Fruit fly (Drosophila melanogaster) whole organism, embryonic: ENCODE results near the gene drm.

Source experiments
- Aef1 ChIP-seq: fragments of 200-800 bp; sonication (Bioruptor generic); IDR thresholded peaks from 3 replicates; pipeline ENCODE4 v1.3.6; 2022; ENCODE audit warnings: missing biosample characterization, missing genetic modification characterization
- CG1024 ChIP-seq: fragments of 200-800 bp; sonication (Bioruptor generic); IDR thresholded peaks from 2 replicates; pipeline ENCODE4 v1.3.6; 2022; ENCODE audit warnings: missing biosample characterization, missing genetic modification characterization
- CG12659 ChIP-seq: fragments of 200-800 bp; sonication (Bioruptor generic); optimal IDR thresholded peaks from 3 replicates; lab custom pipeline; 2017; ENCODE audit warnings: mild to moderate bottlenecking, missing biosample characterization, missing genetic modification reagents, missing genetic modification characterization
- CG12744 ChIP-seq: fragments of 200-800 bp; sonication (Bioruptor generic); optimal IDR thresholded peaks from 2 replicates; lab custom pipeline; 2016; ENCODE audit warnings: missing biosample characterization, missing genetic modification characterization
- CG13123 ChIP-seq: fragments of 200-800 bp; sonication (Bioruptor generic); optimal IDR thresholded peaks from 2 replicates; lab custom pipeline; 2016; ENCODE audit warnings: missing biosample characterization, missing genetic modification characterization
- CG15601 ChIP-seq: fragments of 200-800 bp; sonication (Bioruptor generic); optimal IDR thresholded peaks from 3 replicates; lab custom pipeline; 2019; ENCODE audit warnings: missing biosample characterization, mild to moderate bottlenecking, missing genetic modification characterization, moderate library complexity
- CG17385 ChIP-seq: fragments of 200-800 bp; sonication (Bioruptor generic); optimal IDR thresholded peaks from 3 replicates; lab custom pipeline; 2018; ENCODE audit warnings: missing biosample characterization, mild to moderate bottlenecking, missing genetic modification characterization
- CG17612 ChIP-seq: fragments of 200-800 bp; sonication (Bioruptor generic); IDR thresholded peaks from 2 replicates; pipeline ENCODE4 v1.3.6; 2022; ENCODE audit warnings: missing biosample characterization, missing genetic modification characterization
- CG18599 ChIP-seq: fragments of 200-800 bp; sonication (Bioruptor generic); optimal IDR thresholded peaks from 3 replicates; lab custom pipeline; 2017; ENCODE audit warnings: missing biosample characterization, missing genetic modification characterization, mild to moderate bottlenecking, moderate library complexity, missing genetic modification reagents
- CG2199 ChIP-seq: fragments of 200-800 bp; sonication (Bioruptor generic); IDR thresholded peaks from 3 replicates; pipeline ENCODE4 v1.3.6; 2022; ENCODE audit warnings: missing biosample characterization, missing genetic modification characterization
- CG2875 ChIP-seq: fragments of 200-800 bp; sonication (Bioruptor generic); optimal IDR thresholded peaks from 2 replicates; lab custom pipeline; 2017; ENCODE audit warnings: missing biosample characterization, mild to moderate bottlenecking, missing genetic modification characterization, missing genetic modification reagents
- CG30403 ChIP-seq: fragments of 200-800 bp; sonication (Bioruptor generic); optimal IDR thresholded peaks from 3 replicates; lab custom pipeline; 2016; ENCODE audit warnings: missing biosample characterization, missing genetic modification characterization
- CG3163 ChIP-seq: fragments of 200-800 bp; sonication (Bioruptor generic); optimal IDR thresholded peaks from 3 replicates; lab custom pipeline; 2016; ENCODE audit warnings: missing biosample characterization, missing genetic modification characterization
- CG4404 ChIP-seq: fragments of 200-800 bp; sonication (Bioruptor generic); IDR thresholded peaks from 2 replicates; pipeline ENCODE4 v1.3.6; 2022; ENCODE audit warnings: missing biosample characterization, missing genetic modification characterization
- CG7372 ChIP-seq: fragments of 200-800 bp; sonication (Bioruptor generic); IDR thresholded peaks from 2 replicates; pipeline ENCODE4 v1.3.6; 2022; ENCODE audit warnings: missing biosample characterization, missing genetic modification characterization
- CG7963 ChIP-seq: fragments of 200-800 bp; sonication (Bioruptor generic); IDR thresholded peaks from 3 replicates; pipeline ENCODE4 v1.3.6; 2022; ENCODE audit warnings: missing biosample characterization, missing genetic modification characterization; ENCODE audit not compliant: partially characterized antibody
- CG9932 ChIP-seq: fragments of 200-800 bp; sonication (Bioruptor generic); IDR thresholded peaks from 2 replicates; pipeline ENCODE4 v1.3.6; 2022; ENCODE audit warnings: missing biosample characterization, missing genetic modification characterization
- Dip3 ChIP-seq: fragments of 200-800 bp; sonication (Bioruptor generic); optimal IDR thresholded peaks from 3 replicates; lab custom pipeline; 2016; ENCODE audit warnings: missing biosample characterization, missing genetic modification characterization
- Dp ChIP-seq: fragments of 200-800 bp; sonication (Bioruptor generic); optimal IDR thresholded peaks from 2 replicates; lab custom pipeline; 2018; ENCODE audit warnings: missing biosample characterization, mild to moderate bottlenecking, missing genetic modification characterization, moderate library complexity
- Ets65A ChIP-seq: fragments of 200-800 bp; sonication (Bioruptor generic); peaks from one replicate; lab custom pipeline; 2016; ENCODE audit warnings: missing biosample characterization, missing genetic modification characterization
- Gsc ChIP-seq: fragments of 200-800 bp; sonication (Bioruptor generic); IDR thresholded peaks from 2 replicates; pipeline ENCODE4 v1.3.6; 2022; ENCODE audit warnings: missing biosample characterization, missing genetic modification characterization
- Gug ChIP-seq: fragments of 200-800 bp; sonication (Bioruptor generic); IDR thresholded peaks from 4 replicates; pipeline ENCODE4 v1.3.6; 2022; ENCODE audit warnings: missing biosample characterization, missing genetic modification characterization
- HLH4C ChIP-seq: fragments of 200-800 bp; sonication (Bioruptor generic); IDR thresholded peaks from 3 replicates; pipeline ENCODE4 v1.3.6; 2022; ENCODE audit warnings: missing biosample characterization, missing genetic modification characterization; ENCODE audit not compliant: partially characterized antibody
- HmgD ChIP-seq: fragments of 200-800 bp; sonication (Bioruptor generic); optimal IDR thresholded peaks from 3 replicates; lab custom pipeline; 2016; ENCODE audit warnings: missing biosample characterization, missing genetic modification characterization
- Xrp1 ChIP-seq: fragments of 200-800 bp; sonication (Bioruptor generic); IDR thresholded peaks from 2 replicates; pipeline ENCODE4 v1.3.6; 2022; ENCODE audit warnings: missing biosample characterization, missing genetic modification characterization
- YL-1 ChIP-seq: fragments of 200-800 bp; sonication (Bioruptor generic); optimal IDR thresholded peaks from 3 replicates; lab custom pipeline; 2017; ENCODE audit warnings: missing biosample characterization, mild to moderate bottlenecking, missing genetic modification characterization
- ash1 ChIP-seq: fragments of 200-800 bp; sonication (Bioruptor generic); optimal IDR thresholded peaks from 2 replicates; lab custom pipeline; 2018; ENCODE audit warnings: missing biosample characterization, mild to moderate bottlenecking, missing genetic modification characterization
- az2 ChIP-seq: fragments of 200-800 bp; sonication (Bioruptor generic); optimal IDR thresholded peaks from 3 replicates; lab custom pipeline; 2016; ENCODE audit warnings: missing biosample characterization, missing genetic modification characterization
- btn ChIP-seq: fragments of 200-800 bp; sonication (Bioruptor generic); optimal IDR thresholded peaks from 2 replicates; lab custom pipeline; 2016; ENCODE audit warnings: missing biosample characterization, missing genetic modification characterization
- cg ChIP-seq: fragments of 200-800 bp; sonication (Bioruptor generic); optimal IDR thresholded peaks from 3 replicates; lab custom pipeline; 2019; ENCODE audit warnings: missing biosample characterization, mild to moderate bottlenecking, missing genetic modification characterization, moderate library complexity
- ci ChIP-seq: fragments of 200-800 bp; sonication (Bioruptor generic); IDR thresholded peaks from 3 replicates; pipeline ENCODE4 v1.3.6; 2022; ENCODE audit warnings: missing biosample characterization, missing genetic modification characterization
- ewg ChIP-seq: fragments of 200-800 bp; sonication (Bioruptor generic); optimal IDR thresholded peaks from 3 replicates; lab custom pipeline; 2017; ENCODE audit warnings: mild to moderate bottlenecking, missing biosample characterization, missing genetic modification reagents, missing genetic modification characterization
- gem ChIP-seq: fragments of 200-800 bp; sonication (Bioruptor generic); optimal IDR thresholded peaks from 2 replicates; lab custom pipeline; 2019; ENCODE audit warnings: missing biosample characterization, mild to moderate bottlenecking, missing genetic modification characterization, moderate library complexity
- h ChIP-seq: fragments of >200 bp; optimal IDR thresholded peaks from 2 replicates; lab custom pipeline; 2017
- ind ChIP-seq: fragments of 200-800 bp; sonication (Bioruptor generic); optimal IDR thresholded peaks from 3 replicates; lab custom pipeline; 2016; ENCODE audit warnings: missing biosample characterization, missing genetic modification characterization
- klu ChIP-seq: fragments of 200-800 bp; sonication (Bioruptor generic); IDR thresholded peaks from 2 replicates; pipeline ENCODE4 v1.3.6; 2022; ENCODE audit warnings: missing biosample characterization, missing genetic modification characterization
- kni ChIP-seq: fragments of 200-800 bp; sonication (Bioruptor generic); optimal IDR thresholded peaks from 3 replicates; lab custom pipeline; 2017; ENCODE audit warnings: mild to moderate bottlenecking, missing biosample characterization, missing genetic modification reagents, missing genetic modification characterization
- mirr ChIP-seq: fragments of 200-800 bp; sonication (Bioruptor generic); optimal IDR thresholded peaks from 3 replicates; lab custom pipeline; 2018; ENCODE audit warnings: missing biosample characterization, mild to moderate bottlenecking, missing genetic modification characterization
- nerfin-2 ChIP-seq: fragments of 200-800 bp; sonication (Bioruptor generic); IDR thresholded peaks from 2 replicates; pipeline ENCODE4 v1.3.6; 2022; ENCODE audit warnings: missing biosample characterization, missing genetic modification characterization; ENCODE audit not compliant: partially characterized antibody
- nom ChIP-seq: fragments of 200-800 bp; sonication (Bioruptor generic); optimal IDR thresholded peaks from 2 replicates; lab custom pipeline; 2017; ENCODE audit warnings: missing biosample characterization, missing genetic modification characterization, mild to moderate bottlenecking, moderate library complexity, missing genetic modification reagents
- onecut ChIP-seq: fragments of 200-800 bp; sonication (Bioruptor generic); IDR thresholded peaks from 2 replicates; pipeline ENCODE4 v1.3.6; 2022; ENCODE audit warnings: missing biosample characterization, missing genetic modification characterization
- pzg ChIP-seq: fragments of 200-800 bp; sonication (Bioruptor generic); optimal IDR thresholded peaks from 3 replicates; lab custom pipeline; 2018; ENCODE audit warnings: missing biosample characterization, mild to moderate bottlenecking, missing genetic modification characterization, moderate library complexity
- row ChIP-seq: fragments of 200-800 bp; sonication (Bioruptor generic); IDR thresholded peaks from 3 replicates; pipeline ENCODE4 v1.3.6; 2022; ENCODE audit warnings: missing biosample characterization, missing genetic modification characterization
- sc ChIP-seq, 3 experiments: fragments of >200 bp in 2 of 3; fragments of 200-800 bp in 1 of 3; sonication (Bioruptor generic) in 1 of 3; optimal IDR thresholded peaks; 2 replicates in 2 of 3; 3 replicates in 1 of 3; lab custom pipeline; 2017; ENCODE audit warnings: mild to moderate bottlenecking in 1 of 3, missing biosample characterization in 1 of 3, missing genetic modification characterization in 1 of 3, missing genetic modification reagents in 1 of 3
- sob ChIP-seq: fragments of 200-800 bp; sonication (Bioruptor generic); IDR thresholded peaks from 2 replicates; pipeline ENCODE4 v1.3.6; 2022; ENCODE audit warnings: missing biosample characterization, missing genetic modification characterization
- tap ChIP-seq: fragments of 200-800 bp; optimal IDR thresholded peaks from 3 replicates; lab custom pipeline; 2019; ENCODE audit warnings: missing biosample characterization, mild to moderate bottlenecking, missing genetic modification characterization, moderate library complexity
- tll ChIP-seq, 2 experiments: fragments of 200-800 bp in 1 of 2; fragments of >200 bp in 1 of 2; sonication (Bioruptor generic) in 1 of 2; optimal IDR thresholded peaks; 2 replicates each; lab custom pipeline; 2017 to 2019; ENCODE audit warnings: missing biosample characterization in 2 of 2, missing genetic modification characterization in 2 of 2, mild to moderate bottlenecking in 1 of 2, moderate library complexity in 1 of 2
- tup ChIP-seq: fragments of 200-800 bp; sonication (Bioruptor generic); optimal IDR thresholded peaks from 2 replicates; lab custom pipeline; 2016; ENCODE audit warnings: missing biosample characterization, mild to moderate bottlenecking, missing genetic modification characterization, moderate library complexity
- zen2 ChIP-seq: fragments of 200-800 bp; sonication (Bioruptor generic); IDR thresholded peaks from 3 replicates; pipeline ENCODE4 v1.3.6; 2022; ENCODE audit warnings: missing biosample characterization, missing genetic modification characterization; ENCODE audit not compliant: partially characterized antibody

drm gene

dm6 chr2L:3534227-3534842, 4.7 kb upstream of the drm start (continued):
- peak; percentile 24 for TF ChIP-seq CG12659 (GFP tag; lab: Kevin White, UChicago)
- no peak for TF ChIP-seq HmgD
- no peak for TF ChIP-seq Dp (GFP tag; lab: Kevin White, UChicago)
- TF ChIP-seq CG3163, result no peak
- no peak for TF ChIP-seq tup
- no peak for TF ChIP-seq YL-1
- peak; percentile 64 for TF ChIP-seq CG30403
- TF ChIP-seq az2, result peak; percentile 60
- no peak for TF ChIP-seq CG17612 (GFP tag; lab: Robert Waterston, UW)
- TF ChIP-seq sob (GFP tag; lab: Robert Waterston, UW), result peak; percentile 77
- TF ChIP-seq ci (GFP tag; lab: Robert Waterston, UW), result peak; percentile 70; the same call in 2 of the 3 replicates
- TF ChIP-seq CG7372 (GFP tag; lab: Robert Waterston, UW), result no peak
- no peak for TF ChIP-seq sc (optimal IDR thresholded peaks at IDR 0.05; lab: Kevin White, UChicago)
- peak; percentile 5 for TF ChIP-seq sc (GFP tag; optimal IDR thresholded peaks at IDR 0.05; lab: Kevin White, UChicago)
- TF ChIP-seq Gug (GFP tag; lab: Robert Waterston, UW), result 0 out of 4 replicates have a peak, but pooled peaks have one; percentile 22
- TF ChIP-seq gem, result peak; percentile 74
- 0 out of 2 replicates have a peak, but pooled peaks have one; percentile 40 for TF ChIP-seq klu
- 0 out of 3 replicates have a peak, but pooled peaks have one; percentile 13 for TF ChIP-seq zen2 (GFP tag; lab: Robert Waterston, UW)
- peak; percentile 46 for TF ChIP-seq CG17385 (GFP tag; lab: Kevin White, UChicago)
- peak; percentile 2 for TF ChIP-seq CG18599
- TF ChIP-seq row (GFP tag; lab: Robert Waterston, UW), result peak; percentile 65
- TF ChIP-seq nerfin-2 (GFP tag; lab: Robert Waterston, UW), result no peak
- TF ChIP-seq Gsc, result no peak; the same call in 1 of the 2 replicates
- TF ChIP-seq kni, result no peak
- no peak for TF ChIP-seq HLH4C
- no peak for TF ChIP-seq CG4404 (GFP tag; lab: Robert Waterston, UW)
- peak; percentile 5 for TF ChIP-seq Dip3
- no peak for TF ChIP-seq ash1
- TF ChIP-seq CG15601, result no peak
- TF ChIP-seq CG7963 (GFP tag; lab: Robert Waterston, UW), result no peak
- 0 out of 3 replicates have a peak, but pooled peaks have one; percentile 56 for TF ChIP-seq CG2199 (GFP tag; lab: Robert Waterston, UW)
- TF ChIP-seq tll (GFP tag; optimal IDR thresholded peaks at IDR 0.05; lab: Kevin White, UChicago), result no peak
- peak; percentile 43; the same call in 1 of the 2 replicates for TF ChIP-seq CG9932
- peak; percentile 81 for TF ChIP-seq Ets65A
- TF ChIP-seq Aef1 (GFP tag; lab: Robert Waterston, UW), result peak; percentile 58; the same call in 2 of the 3 replicates
- TF ChIP-seq cg (GFP tag; lab: Kevin White, UChicago), result no peak
- TF ChIP-seq h (lab: Kevin White, UChicago), result no peak
- peak; percentile 44 for TF ChIP-seq ewg (GFP tag; lab: Kevin White, UChicago)
- TF ChIP-seq CG13123 (GFP tag; lab: Kevin White, UChicago), result peak; percentile 23
- TF ChIP-seq onecut (GFP tag; lab: Robert Waterston, UW), result peak; percentile 33; the same call in 1 of the 2 replicates
- peak; percentile 47 for TF ChIP-seq ind (GFP tag; lab: Kevin White, UChicago)
- TF ChIP-seq CG2875 (GFP tag; lab: Kevin White, UChicago), result no peak
- TF ChIP-seq pzg (GFP tag; lab: Kevin White, UChicago), result no peak
- peak; percentile 59 for TF ChIP-seq CG1024 (GFP tag; lab: Robert Waterston, UW)
- peak; percentile 38 for TF ChIP-seq nom
- TF ChIP-seq CG12744, result no peak
- peak; percentile 74 for TF ChIP-seq Xrp1 (GFP tag; lab: Robert Waterston, UW)
- TF ChIP-seq mirr (GFP tag; lab: Kevin White, UChicago), result no peak
- peak; percentile 33 for TF ChIP-seq tap (tag; lab: Kevin White, UChicago)
- TF ChIP-seq btn, result no peak
